Fruit fly (Drosophila melanogaster) whole organism: Measurements from ENCODE around the gene Dic1.

Source experiments
- CG8478 ChIP-seq: fragments of >200 bp; optimal IDR thresholded peaks from 2 replicates; lab custom pipeline; 2018; ENCODE audit warnings: inconsistent platforms
- Dll ChIP-seq: fragments of >200 bp; optimal IDR thresholded peaks from 2 replicates; lab custom pipeline; 2017
- EcR ChIP-seq, 2 experiments: fragments of >200 bp; optimal IDR thresholded peaks; 2 replicates each; lab custom pipeline; 2017; ENCODE audit warnings: missing biosample characterization in 2 of 2, missing genetic modification characterization in 2 of 2, missing genetic modification reagents in 2 of 2
- psq ChIP-seq: fragments of >200 bp; optimal IDR thresholded peaks from 2 replicates; lab custom pipeline; 2017
- usp ChIP-seq: fragments of >200 bp; optimal IDR thresholded peaks from 2 replicates; lab custom pipeline; 2017; ENCODE audit warnings: missing biosample characterization, missing genetic modification characterization, mixed read lengths

- TF ChIP-seq CG8478 (lab: Kevin White, UChicago): no peak
- no peak for TF ChIP-seq psq (lab: Kevin White, UChicago)
- no peak for TF ChIP-seq Dll
- no peak for TF ChIP-seq usp (GFP tag; lab: Kevin White, UChicago)
- no peak for TF ChIP-seq EcR (GFP tag; optimal IDR thresholded peaks at IDR 0.05; lab: Kevin White, UChicago)
These were observed 48.0 kb downstream of the Dic1 start for dm6 chr3R:13412704-13413103.
